Worm (Caenorhabditis elegans) whole organism, L3 larva: Measurements from ENCODE around the gene dnc-1.

ENCODE experiments used
- ama-1 ChIP-seq: fragments of 150-350 bp; optimal IDR thresholded peaks from 2 replicates; lab custom pipeline; 2018
- egl-5 ChIP-seq: fragments of 150-350 bp; optimal IDR thresholded peaks from 2 replicates; lab custom pipeline; 2017; ENCODE audit warnings: missing biosample characterization, missing genetic modification reagents, missing genetic modification characterization, inconsistent platforms
- elt-3 ChIP-seq, 3 experiments: fragments of 150-350 bp in 1 of 3; sonication (generic microtip) in 2 of 3; optimal IDR thresholded peaks; 2 replicates in 2 of 3; 4 replicates in 1 of 3; lab custom pipeline; 2014 to 2017; ENCODE audit warnings: missing biosample characterization in 3 of 3, missing genetic modification characterization in 3 of 3
- nhr-67 ChIP-seq: fragments of 150-350 bp; optimal IDR thresholded peaks from 2 replicates; lab custom pipeline; 2014; ENCODE audit warnings: missing biosample characterization, missing genetic modification characterization
- unc-39 ChIP-seq: sonication (generic microtip); optimal IDR thresholded peaks from 4 replicates; lab custom pipeline; 2017; ENCODE audit warnings: missing biosample characterization, missing genetic modification characterization

DNA sequence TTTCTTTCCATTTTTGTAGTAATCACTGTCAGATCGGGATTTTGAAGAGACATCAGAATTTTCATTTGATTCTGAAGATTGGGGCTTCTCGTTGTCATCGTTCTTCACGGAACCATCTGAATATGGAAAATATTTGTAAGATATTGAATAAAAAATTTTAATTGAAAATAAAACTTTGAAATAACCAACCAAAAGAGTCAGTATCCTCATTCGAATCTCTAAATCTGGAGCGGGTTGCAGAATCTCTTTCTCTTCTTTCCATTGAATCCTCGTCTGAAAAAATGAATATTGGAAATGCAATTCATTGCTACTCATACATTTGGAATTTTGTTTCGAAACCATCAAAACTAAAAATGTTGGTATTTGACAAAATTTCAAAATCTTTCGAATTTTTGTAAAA is 34.8 kb downstream of the dnc-1 start:
- no peak for TF ChIP-seq ama-1 (lab: Kevin White, UChicago)
- no peak for TF ChIP-seq egl-5 (tag; lab: Kevin White, UChicago)
- no peak for TF ChIP-seq nhr-67
- TF ChIP-seq elt-3 (tag; optimal IDR thresholded peaks at IDR 0.05; lab: Kevin White, UChicago), result no peak
- TF ChIP-seq unc-39 (tag; lab: Kevin White, UChicago), result no peak
